Worm (Caenorhabditis elegans): ENCODE results near the gene rbr-2.
A peak's percentile ranks its signal among the peaks of the same experiment; 100 is the strongest.

Gene rbr-2

DNA sequence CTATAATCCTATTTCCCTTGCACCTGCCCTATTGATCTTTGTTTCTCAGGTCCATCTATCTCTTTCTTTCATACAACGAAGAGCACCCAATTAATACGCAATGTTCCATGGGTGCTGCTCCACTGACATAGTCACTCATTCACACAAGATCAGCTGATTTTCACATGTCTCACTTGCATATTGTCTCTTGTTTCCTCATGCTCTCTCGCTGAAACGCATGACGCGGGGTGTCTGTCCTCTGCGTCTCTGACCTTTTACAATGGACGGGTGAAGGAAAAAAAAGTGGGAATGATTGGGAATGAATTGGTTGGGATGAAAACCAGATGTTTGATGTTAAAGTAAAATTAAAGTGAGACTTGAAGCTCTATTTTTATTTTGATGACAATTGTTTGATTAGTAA lies 15.5 kb downstream of the rbr-2 start (continued):
- TF ChIP-seq lin-15B (tag; optimal IDR thresholded peaks at IDR 0.05) (no peak), daf-8 (GFP tag; IDR thresholded peaks at IDR 0.05) (no peak), hmg-1.1 (GFP tag; IDR thresholded peaks at IDR 0.05) (peak; percentile 78), aha-1 (tag) (peak; percentile 75), mxl-2 (GFP tag; conservative IDR thresholded peaks at IDR 0.05) (peak; percentile 91), hif-1 (tag; optimal IDR thresholded peaks at IDR 0.05) (peak in 1 of 2 experiments; percentile 62), lin-1 (GFP tag; IDR thresholded peaks at IDR 0.05) (0 out of 2 replicates have a peak, but pooled peaks have one; percentile 54), T26A8.4 (GFP tag; IDR thresholded peaks at IDR 0.05) (peak; percentile 50; the same call in 1 of the 2 replicates), Y75B8A.6 (GFP tag; IDR thresholded peaks at IDR 0.05) (no peak), ceh-20 (GFP tag; IDR thresholded peaks at IDR 0.05) (peak; percentile 91), gei-8 (GFP tag; optimal IDR thresholded peaks at IDR 0.05) (peak; percentile 4), mdl-1 (tag; optimal IDR thresholded peaks at IDR 0.05) (peak; percentile 52 to 88), nhr-11 (tag; optimal IDR thresholded peaks at IDR 0.05) (peak; percentile 93), daf-16 (GFP tag; optimal IDR thresholded peaks at IDR 0.05) (peak in 1 of 2 experiments; percentile 50), daf-16 (tag; optimal IDR thresholded peaks at IDR 0.05) (peak; percentile 67), lin-29 (GFP tag; IDR thresholded peaks at IDR 0.05) (no peak), unc-62 (GFP tag; optimal IDR thresholded peaks at IDR 0.05 in 1 of 2) (peak in 1 of 2 experiments; percentile 98), unc-62 (tag; optimal IDR thresholded peaks at IDR 0.05) (no peak), lin-39 (tag; optimal IDR thresholded peaks at IDR 0.05) (no peak), attf-4 (tag; optimal IDR thresholded peaks at IDR 0.05) (peak; percentile 62), daf-12 (tag; optimal IDR thresholded peaks at IDR 0.05) (no peak), T20F7.1 (GFP tag; optimal IDR thresholded peaks at IDR 0.05) (peak; percentile 78), F44E2.7 (GFP tag; IDR thresholded peaks at IDR 0.05) (no peak), lim-7 (GFP tag; IDR thresholded peaks at IDR 0.05) (no peak), ceh-82 (tag; optimal IDR thresholded peaks at IDR 0.05) (no peak), saeg-2 (GFP tag; IDR thresholded peaks at IDR 0.05) (no peak), zfp-3 (GFP tag; conservative IDR thresholded peaks at IDR 0.05) (peak; percentile 50; the same call in 1 of the 2 replicates), zag-1 (tag; optimal IDR thresholded peaks at IDR 0.05) (no peak), zip-11 (GFP tag; IDR thresholded peaks at IDR 0.05) (no peak), mes-2 (tag; optimal IDR thresholded peaks at IDR 0.05; ENCODE audit: poor library complexity, severe bottlenecking) (peak; percentile 75), ZK546.5 (tag; optimal IDR thresholded peaks at IDR 0.05) (no peak), egl-43 (GFP tag; IDR thresholded peaks at IDR 0.05) (peak; percentile 73; the same call in 1 of the 2 replicates), nhr-41 (GFP tag; IDR thresholded peaks at IDR 0.05) (0 out of 2 replicates have a peak, but pooled peaks have one; percentile 29), F26F4.8 (GFP tag; conservative IDR thresholded peaks at IDR 0.05) (no peak), ztf-11 (tag; optimal IDR thresholded peaks at IDR 0.05) (no peak), F37D6.2 (tag; optimal IDR thresholded peaks at IDR 0.05) (peak; percentile 63), zfp-2 (tag; optimal IDR thresholded peaks at IDR 0.05) (no peak), php-3 (GFP tag; IDR thresholded peaks at IDR 0.05) (peak; percentile 44; the same call in 1 of the 2 replicates), tag-97 (GFP tag; IDR thresholded peaks at IDR 0.05) (no peak), hlh-30 (tag; optimal IDR thresholded peaks at IDR 0.05; ENCODE audit: insufficient read depth) (peak; percentile 100), nhr-111 (GFP tag; optimal IDR thresholded peaks at IDR 0.05) (no peak), snpc-1.2 (GFP tag; IDR thresholded peaks at IDR 0.05) (peak; percentile 33; the same call in 1 of the 2 replicates), ceh-62 (tag; optimal IDR thresholded peaks at IDR 0.05) (no peak), set-16 (GFP tag; IDR thresholded peaks at IDR 0.05) (peak; percentile 49), pqm-1 (tag; optimal IDR thresholded peaks at IDR 0.05) (no peak), dmd-8 (GFP tag; IDR thresholded peaks at IDR 0.05) (no peak), skn-1 (tag; optimal IDR thresholded peaks at IDR 0.05) (peak; percentile 9), F10B5.3 (tag; optimal IDR thresholded peaks at IDR 0.05) (no peak), nhr-28 (tag; optimal IDR thresholded peaks at IDR 0.05) (peak; percentile 55), nhr-102 (tag; optimal IDR thresholded peaks at IDR 0.05) (peak; percentile 43), tra-1 (GFP tag; IDR thresholded peaks at IDR 0.05) (peak; percentile 84), lir-3 (tag; optimal IDR thresholded peaks at IDR 0.05) (no peak)

Measured in whole organism, L4 larva.